Fruit fly (Drosophila melanogaster): ENCODE results near the gene capt.

capt gene

dm6 chr2L:1207432-1207831, 49.4 kb upstream of the capt start (continued):
- no peak for TF ChIP-seq B-H2 (GFP tag; optimal IDR thresholded peaks at IDR 0.05)
- no peak; the same call in 1 of the 2 replicates for TF ChIP-seq Ravus (GFP tag; IDR thresholded peaks at IDR 0.05)
- TF ChIP-seq Hey (tag; optimal IDR thresholded peaks at IDR 0.05) = peak; percentile 17
- no peak for TF ChIP-seq maf-S (GFP tag; optimal IDR thresholded peaks at IDR 0.05)
- TF ChIP-seq CG12659 (GFP tag; optimal IDR thresholded peaks at IDR 0.05) = peak; percentile 51
- no peak for TF ChIP-seq kni (GFP tag; optimal IDR thresholded peaks at IDR 0.05)
- TF ChIP-seq tll (GFP tag; optimal IDR thresholded peaks at IDR 0.05) = no peak
- no peak for TF ChIP-seq Jarid2 (GFP tag; optimal IDR thresholded peaks at IDR 0.05)
- TF ChIP-seq CG11560 (tag; IDR thresholded peaks at IDR 0.05) = 0 out of 3 replicates have a peak, but pooled peaks have one; percentile 25
- peak; percentile 74 for TF ChIP-seq Rfx (GFP tag; IDR thresholded peaks at IDR 0.05)
- TF ChIP-seq Tbp (GFP tag; optimal IDR thresholded peaks at IDR 0.05) = no peak
- no peak for TF ChIP-seq zfh2 (GFP tag; optimal IDR thresholded peaks at IDR 0.05)
- peak; percentile 50; the same call in 2 of the 3 replicates for TF ChIP-seq zfh1 (GFP tag; IDR thresholded peaks at IDR 0.05)
- TF ChIP-seq aop (GFP tag; IDR thresholded peaks at IDR 0.05) = no peak
- no peak for TF ChIP-seq CG6175 (GFP tag; IDR thresholded peaks at IDR 0.05)
- TF ChIP-seq Dip3 (GFP tag; optimal IDR thresholded peaks at IDR 0.05) = peak; percentile 24
- 0 out of 2 replicates have a peak, but pooled peaks have one; percentile 36 for TF ChIP-seq CG10959 (GFP tag; IDR thresholded peaks at IDR 0.05)
- no peak for TF ChIP-seq fd64A (GFP tag; optimal IDR thresholded peaks at IDR 0.05)
- 0 out of 2 replicates have a peak, but pooled peaks have one; percentile 13 for TF ChIP-seq ara (GFP tag; IDR thresholded peaks at IDR 0.05)
- no peak for TF ChIP-seq CG13296 (GFP tag; optimal IDR thresholded peaks at IDR 0.05)
- TF ChIP-seq tio (GFP tag; optimal IDR thresholded peaks at IDR 0.05) = peak; percentile 39
- TF ChIP-seq PHDP (tag; optimal IDR thresholded peaks at IDR 0.05) = peak; percentile 59
- TF ChIP-seq btn (GFP tag; optimal IDR thresholded peaks at IDR 0.05) = no peak
- TF ChIP-seq insv (GFP tag; optimal IDR thresholded peaks at IDR 0.05) = no peak
- TF ChIP-seq ash1 (GFP tag; optimal IDR thresholded peaks at IDR 0.05) = no peak
- peak; percentile 68 for TF ChIP-seq gem (tag; optimal IDR thresholded peaks at IDR 0.05)
- no peak for TF ChIP-seq CG11398 (GFP tag; optimal IDR thresholded peaks at IDR 0.05)
- peak; percentile 52; the same call in 1 of the 3 replicates for TF ChIP-seq CG7357 (GFP tag; IDR thresholded peaks at IDR 0.05)
- peak; percentile 7 for TF ChIP-seq CHES-1-like (GFP tag; optimal IDR thresholded peaks at IDR 0.05)
- no peak for TF ChIP-seq YL-1 (GFP tag; optimal IDR thresholded peaks at IDR 0.05)
- no peak for TF ChIP-seq Trl (optimal IDR thresholded peaks at IDR 0.05)
- no peak for TF ChIP-seq Trl (GFP tag; optimal IDR thresholded peaks at IDR 0.05)
- peak; percentile 31 for TF ChIP-seq CG12219 (GFP tag; optimal IDR thresholded peaks at IDR 0.05)
- peak; percentile 54 for TF ChIP-seq org-1 (GFP tag; optimal IDR thresholded peaks at IDR 0.05)
- no peak for TF ChIP-seq CG10979 (tag; optimal IDR thresholded peaks at IDR 0.05)
- no peak for TF ChIP-seq dati (GFP tag; IDR thresholded peaks at IDR 0.05)
- no peak for TF ChIP-seq NfI (GFP tag; optimal IDR thresholded peaks at IDR 0.05)
- TF ChIP-seq hth (optimal IDR thresholded peaks at IDR 0.05) = no peak
- TF ChIP-seq CG33213 (GFP tag; optimal IDR thresholded peaks at IDR 0.05) = no peak
- no peak for TF ChIP-seq CG12744 (GFP tag; optimal IDR thresholded peaks at IDR 0.05)
- no peak for TF ChIP-seq gsb (GFP tag; IDR thresholded peaks at IDR 0.05)
- no peak for TF ChIP-seq hkb (optimal IDR thresholded peaks at IDR 0.05)
- peak; percentile 75 for TF ChIP-seq hkb (GFP tag; IDR thresholded peaks at IDR 0.05)
- peak; percentile 49; the same call in 2 of the 3 replicates for TF ChIP-seq ase (GFP tag; IDR thresholded peaks at IDR 0.05)
- TF ChIP-seq Kr (GFP tag; optimal IDR thresholded peaks at IDR 0.05) = no peak
- TF ChIP-seq ftz-f1 (GFP tag; optimal IDR thresholded peaks at IDR 0.05) = no peak
- peak; percentile 18 for TF ChIP-seq Hr3 (GFP tag; optimal IDR thresholded peaks at IDR 0.05)
- no peak for TF ChIP-seq fd102C (GFP tag; optimal IDR thresholded peaks at IDR 0.05)
- no peak for TF ChIP-seq Doc3 (GFP tag; IDR thresholded peaks at IDR 0.05; ENCODE audit: partially characterized antibody)
- peak; percentile 12 for TF ChIP-seq pho (GFP tag; optimal IDR thresholded peaks at IDR 0.05)
- no peak for TF ChIP-seq Max (GFP tag; optimal IDR thresholded peaks at IDR 0.05)
- TF ChIP-seq unc-4 (GFP tag; IDR thresholded peaks at IDR 0.05; ENCODE audit: partially characterized antibody) = no peak
